Fruit fly (Drosophila melanogaster): Measurements from ENCODE around the gene CG14937.

- TF ChIP-seq Gug (GFP tag; IDR thresholded peaks at IDR 0.05) (no peak), CG15336 (GFP tag; IDR thresholded peaks at IDR 0.05) (no peak), CG11294 (GFP tag; IDR thresholded peaks at IDR 0.05) (no peak), net (GFP tag; optimal IDR thresholded peaks at IDR 0.05) (no peak), Hr38 (GFP tag; optimal IDR thresholded peaks at IDR 0.05) (no peak), CG6792 (GFP tag; optimal IDR thresholded peaks at IDR 0.05) (no peak), Blimp-1 (GFP tag; optimal IDR thresholded peaks at IDR 0.05) (no peak), achi (GFP tag; optimal IDR thresholded peaks at IDR 0.05) (no peak)
Observed at dm6 chr2L:11841538-11841937, 47.7 kb upstream of the CG14937 start.

Data from whole organism, prepupa.